Worm (Caenorhabditis elegans) whole organism, young adult: Measurements from ENCODE around the gene tsn-1.

Experiments used
- B0035.1 ChIP-seq: sonication (generic microtip); optimal IDR thresholded peaks from 2 replicates; lab custom pipeline; 2016; ENCODE audit warnings: missing genetic modification characterization, mild to moderate bottlenecking, missing compliant biosample characterization, missing genotype, missing genetic modification reagents
- B0261.1 ChIP-seq: sonication (generic microtip); optimal IDR thresholded peaks from 2 replicates; lab custom pipeline; 2016; ENCODE audit warnings: mild to moderate bottlenecking, missing genetic modification characterization, moderate library complexity, missing compliant biosample characterization
- C06A6.2 ChIP-seq: fragments of 200-800 bp; sonication (Bioruptor generic); conservative IDR thresholded peaks from 2 replicates; pipeline ENCODE4 v1.3.6; 2022; ENCODE audit warnings: missing genetic modification characterization, missing compliant biosample characterization
- D2030.7 ChIP-seq: fragments of 200-800 bp; sonication (Bioruptor generic); IDR thresholded peaks from 2 replicates; pipeline ENCODE4 v1.3.6; 2022; ENCODE audit warnings: missing genetic modification reagents, missing genetic modification characterization, missing compliant biosample characterization
- F39B2.1 ChIP-seq: fragments of 200-800 bp; sonication (Bioruptor generic); IDR thresholded peaks from 2 replicates; pipeline ENCODE4 v1.3.6; 2022; ENCODE audit warnings: missing genetic modification reagents, missing genetic modification characterization, missing compliant biosample characterization
- K12H6.12 ChIP-seq: fragments of 200-800 bp; sonication (Bioruptor generic); optimal IDR thresholded peaks from 2 replicates; lab custom pipeline; 2018; ENCODE audit warnings: mild to moderate bottlenecking, missing genetic modification characterization, missing compliant biosample characterization
- Y53F4B.3 ChIP-seq: fragments of 200-800 bp; sonication (Bioruptor generic); IDR thresholded peaks from 2 replicates; pipeline ENCODE4 v1.3.6; 2022; ENCODE audit warnings: missing genetic modification reagents, missing genetic modification characterization, missing compliant biosample characterization
- Y56A3A.18 ChIP-seq: fragments of 200-800 bp; sonication (Bioruptor generic); IDR thresholded peaks from 2 replicates; pipeline ENCODE4 v1.3.6; 2022; ENCODE audit warnings: missing genetic modification reagents, missing genetic modification characterization, missing compliant biosample characterization
- aptf-2 ChIP-seq: fragments of 200-800 bp; sonication (Bioruptor generic); conservative IDR thresholded peaks from 2 replicates; pipeline ENCODE4 v1.3.6; 2022; ENCODE audit warnings: missing genetic modification reagents, missing genetic modification characterization, missing compliant biosample characterization
- atf-7 ChIP-seq: sonication (generic microtip); optimal IDR thresholded peaks from 2 replicates; lab custom pipeline; 2017; ENCODE audit warnings: mild to moderate bottlenecking, missing genetic modification characterization, missing compliant biosample characterization
- attf-5 ChIP-seq: fragments of 200-800 bp; sonication (Bioruptor generic); optimal IDR thresholded peaks from 2 replicates; lab custom pipeline; 2018; ENCODE audit warnings: mild to moderate bottlenecking, missing genetic modification characterization, missing compliant biosample characterization
- attf-6 ChIP-seq: fragments of 200-800 bp; sonication (Bioruptor generic); IDR thresholded peaks from 2 replicates; pipeline ENCODE4 v1.3.6; 2022; ENCODE audit warnings: missing genetic modification reagents, missing genetic modification characterization, missing compliant biosample characterization
- ceh-27 ChIP-seq: fragments of 200-800 bp; sonication (Bioruptor generic); optimal IDR thresholded peaks from 2 replicates; lab custom pipeline; 2018; ENCODE audit warnings: mild to moderate bottlenecking, missing genetic modification characterization, moderate library complexity, missing compliant biosample characterization
- ceh-79 ChIP-seq: sonication (generic microtip); optimal IDR thresholded peaks from 2 replicates; lab custom pipeline; 2017; ENCODE audit warnings: mild to moderate bottlenecking, missing genetic modification characterization, missing compliant biosample characterization
- ceh-91 ChIP-seq: fragments of 200-800 bp; sonication (Bioruptor generic); IDR thresholded peaks from 2 replicates; pipeline ENCODE4 v1.3.6; 2022; ENCODE audit warnings: missing genetic modification reagents, missing genetic modification characterization, missing compliant biosample characterization
- chd-7 ChIP-seq: sonication (generic microtip); optimal IDR thresholded peaks from 2 replicates; lab custom pipeline; 2016; ENCODE audit warnings: mild to moderate bottlenecking, missing genetic modification characterization, moderate library complexity, missing compliant biosample characterization
- dox-1 ChIP-seq: fragments of 200-800 bp; sonication (Bioruptor generic); IDR thresholded peaks from 2 replicates; pipeline ENCODE4 v1.3.6; 2022; ENCODE audit warnings: missing genetic modification reagents, missing genetic modification characterization, missing compliant biosample characterization
- dpl-1 ChIP-seq: fragments of 150-350 bp; optimal IDR thresholded peaks from 2 replicates; lab custom pipeline; 2014; ENCODE audit warnings: missing biosample characterization, missing genetic modification reagents, missing genetic modification characterization
- efl-1 ChIP-seq: fragments of 150-350 bp; optimal IDR thresholded peaks from 2 replicates; lab custom pipeline; 2014; ENCODE audit warnings: missing biosample characterization, missing genetic modification reagents, missing genetic modification characterization
- egrh-3 ChIP-seq: fragments of 200-800 bp; sonication (Bioruptor generic); IDR thresholded peaks from 2 replicates; pipeline ENCODE4 v1.3.6; 2022; ENCODE audit warnings: missing genetic modification reagents, missing genetic modification characterization, missing compliant biosample characterization
- fkh-3 ChIP-seq: sonication (generic microtip); optimal IDR thresholded peaks from 2 replicates; lab custom pipeline; 2016; ENCODE audit warnings: mild to moderate bottlenecking, missing genetic modification characterization, missing compliant biosample characterization
- hlh-12 ChIP-seq: sonication (generic microtip); optimal IDR thresholded peaks from 2 replicates; lab custom pipeline; 2016; ENCODE audit warnings: missing genetic modification characterization, missing compliant biosample characterization
- hrde-1 ChIP-seq: sonication (generic microtip); optimal IDR thresholded peaks from 2 replicates; lab custom pipeline; 2016; ENCODE audit warnings: missing genetic modification characterization, mild to moderate bottlenecking, missing compliant biosample characterization, moderate library complexity, missing genotype, missing genetic modification reagents, borderline replicate concordance
- let-607 ChIP-seq, 2 experiments: fragments of 200-800 bp in 1 of 2; sonication (Bioruptor generic) in 1 of 2; sonication (generic microtip) in 1 of 2; optimal IDR thresholded peaks; 2 replicates each; lab custom pipeline; 2016 to 2018; ENCODE audit warnings: mild to moderate bottlenecking in 2 of 2, missing compliant biosample characterization in 2 of 2, missing genetic modification characterization in 2 of 2, moderate library complexity in 2 of 2, missing genotype in 1 of 2
- lsy-27 ChIP-seq: sonication (generic microtip); optimal IDR thresholded peaks from 2 replicates; lab custom pipeline; 2017; ENCODE audit warnings: missing genetic modification characterization, mild to moderate bottlenecking, missing compliant biosample characterization, antibody characterized with exemption, missing genotype, borderline replicate concordance; ENCODE audit not compliant: insufficient read depth
- madf-6 ChIP-seq: fragments of 200-800 bp; sonication (Bioruptor generic); IDR thresholded peaks from 2 replicates; pipeline ENCODE4 v1.3.6; 2022; ENCODE audit warnings: missing genetic modification reagents, missing genetic modification characterization, missing compliant biosample characterization
- madf-8 ChIP-seq: fragments of 200-800 bp; sonication (Bioruptor generic); conservative IDR thresholded peaks from 2 replicates; pipeline ENCODE4 v1.3.6; 2022; ENCODE audit warnings: missing genetic modification reagents, missing genetic modification characterization, missing compliant biosample characterization
- nhr-120 ChIP-seq: fragments of 200-800 bp; sonication (Bioruptor generic); IDR thresholded peaks from 2 replicates; pipeline ENCODE4 v1.3.6; 2022; ENCODE audit warnings: missing genetic modification characterization, missing compliant biosample characterization
- nhr-90 ChIP-seq: sonication (generic microtip); optimal IDR thresholded peaks from 2 replicates; lab custom pipeline; 2016; ENCODE audit warnings: missing genotype, mild to moderate bottlenecking, missing genetic modification characterization, missing compliant biosample characterization
- pha-4 ChIP-seq: fragments of 150-350 bp; sonication (generic microtip); optimal IDR thresholded peaks from 2 replicates; lab custom pipeline; 2014; ENCODE audit warnings: missing biosample characterization, missing genetic modification reagents, missing genetic modification characterization
- snpc-3.4 ChIP-seq: sonication (generic microtip); optimal IDR thresholded peaks from 2 replicates; lab custom pipeline; 2017; ENCODE audit warnings: missing genetic modification characterization, mild to moderate bottlenecking, missing compliant biosample characterization, antibody characterized with exemption, moderate library complexity, missing genotype, missing genetic modification reagents
- tbp1 ChIP-seq: fragments of 200-800 bp; sonication (Bioruptor generic); optimal IDR thresholded peaks from 2 replicates; lab custom pipeline; 2018; ENCODE audit warnings: mild to moderate bottlenecking, missing genetic modification characterization, missing compliant biosample characterization
- unc-130 ChIP-seq: sonication (generic microtip); optimal IDR thresholded peaks from 2 replicates; lab custom pipeline; 2016; ENCODE audit warnings: missing genetic modification reagents, missing genetic modification characterization, missing compliant biosample characterization
- unc-62 ChIP-seq: fragments of 150-350 bp; optimal IDR thresholded peaks from 2 replicates; lab custom pipeline; 2014; ENCODE audit warnings: missing biosample characterization, missing genetic modification reagents, missing genetic modification characterization
- zfh-2 ChIP-seq: fragments of 200-800 bp; sonication (Bioruptor generic); conservative IDR thresholded peaks from 2 replicates; pipeline ENCODE4 v1.3.6; 2022; ENCODE audit warnings: missing genetic modification reagents, missing genetic modification characterization, missing compliant biosample characterization
- zim-3 ChIP-seq: sonication (generic microtip); optimal IDR thresholded peaks from 2 replicates; lab custom pipeline; 2017; ENCODE audit warnings: mild to moderate bottlenecking, missing genetic modification characterization, moderate library complexity, missing compliant biosample characterization
- ztf-28 ChIP-seq: fragments of 200-800 bp; sonication (Bioruptor generic); IDR thresholded peaks from 2 replicates; pipeline ENCODE4 v1.3.6; 2022; ENCODE audit warnings: missing genetic modification reagents, missing genetic modification characterization, missing compliant biosample characterization

Gene tsn-1

DNA sequence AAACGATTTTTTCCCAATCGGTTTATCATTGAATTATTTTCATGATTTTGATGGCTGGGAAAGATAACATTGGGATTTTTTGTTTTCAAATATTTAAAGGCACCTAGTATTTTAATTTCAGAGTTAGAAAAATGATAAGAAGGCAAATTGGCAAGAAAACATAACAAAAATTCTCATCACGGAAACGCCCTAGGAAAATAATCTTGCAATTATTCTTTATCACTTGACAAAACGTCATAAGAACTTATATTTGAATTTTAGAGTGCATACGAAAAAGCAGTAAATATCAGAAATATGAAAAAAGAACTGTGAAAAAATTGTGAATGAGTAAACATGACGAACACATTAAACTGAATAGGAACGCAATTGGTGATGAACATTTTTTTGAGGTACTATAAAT, 49.3 kb upstream of the tsn-1 start:
- TF ChIP-seq madf-8 (no peak), unc-62 (no peak), zim-3 (no peak), tbp1 (GFP tag; lab: Kevin White, UChicago) (no peak), pha-4 (tag; lab: Kevin White, UChicago) (no peak), B0035.1 (tag; lab: Kevin White, UChicago) (no peak), nhr-90 (tag; lab: Kevin White, UChicago) (no peak)

DNA sequence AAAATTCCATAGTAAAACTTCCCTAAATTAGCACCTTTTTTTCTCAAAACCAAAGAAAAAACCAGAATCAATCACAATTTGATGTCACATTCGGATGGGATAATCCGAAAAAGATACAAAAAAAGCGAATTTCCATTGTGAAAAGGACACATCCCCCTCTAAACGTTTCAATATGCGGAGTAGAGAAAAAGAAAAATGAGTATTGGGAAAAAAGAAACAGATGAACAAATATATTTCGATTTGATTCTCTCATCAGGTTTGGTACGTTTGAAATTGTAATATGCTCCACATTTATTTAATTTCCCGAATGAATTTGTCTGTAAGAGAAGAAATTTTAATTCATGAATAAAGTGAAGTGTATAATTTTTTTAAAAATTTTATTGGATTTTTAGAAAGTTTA, 48.4 kb upstream of the tsn-1 start:
- no peak for TF ChIP-seq K12H6.12 (tag; lab: Kevin White, UChicago)
- TF ChIP-seq egrh-3 (GFP tag; lab: Robert Waterston, UW), result no peak
- TF ChIP-seq F39B2.1 (GFP tag; lab: Robert Waterston, UW), result no peak
- TF ChIP-seq unc-130 (GFP tag; lab: Kevin White, UChicago), result no peak

DNA sequence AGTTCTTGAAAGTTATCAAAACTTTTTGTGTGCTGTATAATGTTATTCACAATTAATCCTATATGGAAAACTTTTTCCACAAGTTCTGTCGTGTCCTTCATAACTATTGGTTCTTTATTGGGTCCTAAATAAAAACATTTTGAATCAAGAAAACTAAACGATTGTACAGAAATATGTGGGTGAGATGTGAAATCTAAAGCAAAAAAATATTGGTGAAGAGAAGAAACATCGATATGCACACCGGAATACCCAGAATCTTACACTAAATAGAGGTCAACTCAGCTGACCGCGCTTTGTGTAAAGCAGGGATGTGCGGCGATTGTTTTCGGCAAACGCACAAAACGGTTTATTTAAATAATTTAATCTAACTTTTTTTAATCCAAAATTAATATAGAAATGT, 45.3 kb upstream of the tsn-1 start, which contains the start of gene T05A7.13:
TSS of gene T05A7.13 (minus strand) at position 101 of the 400 bp plus-strand sequence.
- TF ChIP-seq nhr-90 (tag; lab: Kevin White, UChicago) (no peak), ceh-91 (GFP tag; lab: Robert Waterston, UW) (no peak), ceh-79 (tag; lab: Kevin White, UChicago) (no peak), snpc-3.4 (tag; lab: Kevin White, UChicago) (no peak), dox-1 (no peak), dpl-1 (GFP tag; lab: Kevin White, UChicago) (no peak), hrde-1 (tag; lab: Kevin White, UChicago) (no peak)
- TF ChIP-seq, all 124 proteins: peak for 0

DNA sequence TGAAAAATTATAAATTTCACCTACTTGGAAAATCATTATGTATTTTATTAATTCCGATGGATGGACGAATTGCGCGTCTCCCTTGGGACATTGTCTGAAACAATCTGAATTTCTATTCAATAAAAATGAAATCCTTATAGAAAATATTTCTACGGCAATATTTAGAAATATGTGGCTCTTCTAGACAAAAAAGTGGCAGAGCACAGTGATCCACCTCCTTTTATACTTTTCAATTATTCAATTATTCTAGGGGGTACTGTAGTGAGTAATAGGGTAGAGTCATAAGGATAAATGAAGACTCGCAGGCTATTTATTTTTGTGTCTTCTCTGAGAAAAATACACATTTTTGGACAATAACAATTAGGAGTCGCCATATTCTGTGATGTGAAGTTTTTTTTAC, 43.4 kb upstream of the tsn-1 start, which contains the start of gene T05A7.12:
TSS of gene T05A7.12 (minus strand) at position 101 of the 400 bp plus-strand sequence.
- TF ChIP-seq efl-1 (no peak), ceh-79 (tag; lab: Kevin White, UChicago) (no peak), hlh-12 (no peak), attf-6 (GFP tag; lab: Robert Waterston, UW) (no peak), fkh-3 (tag; lab: Kevin White, UChicago) (no peak), atf-7 (no peak), madf-6 (GFP tag; lab: Robert Waterston, UW) (no peak), ceh-27 (no peak), zfh-2 (GFP tag; lab: Robert Waterston, UW) (no peak), madf-8 (no peak), chd-7 (tag; lab: Kevin White, UChicago) (no peak)

DNA sequence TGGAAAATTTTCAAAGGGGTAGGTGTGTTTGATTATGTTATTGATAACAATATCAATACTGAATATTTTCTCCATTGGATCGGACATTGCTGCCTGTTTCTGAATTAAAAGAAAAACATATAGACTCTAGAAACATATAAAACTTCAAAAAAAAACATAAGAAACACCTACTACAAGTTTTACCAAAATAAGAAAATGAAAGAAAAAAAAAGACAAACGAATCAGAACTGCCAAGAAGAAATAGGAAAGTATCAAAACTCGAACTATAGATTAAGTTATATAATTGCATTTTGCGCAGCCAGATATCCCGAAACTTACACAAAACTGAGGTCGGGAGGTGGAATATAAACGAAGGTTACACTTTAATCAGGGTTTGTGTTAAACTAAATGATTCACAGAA, 41.3 kb upstream of the tsn-1 start, which contains the start of gene T05A7.11:
TSS of gene T05A7.11 (minus strand) at position 101 of the 400 bp plus-strand sequence.
- no peak for TF ChIP-seq lsy-27 (tag; lab: Kevin White, UChicago)
- no peak for TF ChIP-seq B0261.1
- TF ChIP-seq let-607 (tag; optimal IDR thresholded peaks at IDR 0.05; lab: Kevin White, UChicago), result no peak
- no peak for TF ChIP-seq aptf-2 (GFP tag; lab: Robert Waterston, UW)
- TF ChIP-seq efl-1, result no peak
- TF ChIP-seq Y56A3A.18 (GFP tag; lab: Robert Waterston, UW), result no peak
- TF ChIP-seq D2030.7 (GFP tag; lab: Robert Waterston, UW), result no peak
- no peak for TF ChIP-seq ceh-91 (GFP tag; lab: Robert Waterston, UW)
- TF ChIP-seq ztf-28 (GFP tag; lab: Robert Waterston, UW), result no peak
- TF ChIP-seq attf-5 (GFP tag; lab: Kevin White, UChicago), result no peak
- no peak for TF ChIP-seq nhr-120 (GFP tag; lab: Robert Waterston, UW)
- no peak for TF ChIP-seq C06A6.2 (GFP tag; lab: Robert Waterston, UW)
- TF ChIP-seq Y53F4B.3 (GFP tag; lab: Robert Waterston, UW), result no peak
- no peak for TF ChIP-seq chd-7 (tag; lab: Kevin White, UChicago)
